Fruit fly (Drosophila melanogaster) whole organism, wandering third instar larva: Measurements from ENCODE around the gene Atg5.

Experiments
- Hr83 ChIP-seq: fragments of 200-300 bp; sonication (Bioruptor generic); optimal IDR thresholded peaks from 2 replicates; lab custom pipeline; 2016; ENCODE audit warnings: missing biosample characterization, mild to moderate bottlenecking, missing genetic modification characterization, moderate library complexity; ENCODE audit not compliant: poor library complexity, severe bottlenecking
- Myc ChIP-seq: fragments of >200 bp; optimal IDR thresholded peaks from 2 replicates; lab custom pipeline; 2017
- N ChIP-seq: fragments of >200 bp; optimal IDR thresholded peaks from 2 replicates; lab custom pipeline; 2018; ENCODE audit warnings: missing biosample characterization, missing external identifiers, missing genetic modification characterization
- OdsH ChIP-seq: fragments of 200-800 bp; sonication (Bioruptor generic); optimal IDR thresholded peaks from 2 replicates; lab custom pipeline; 2016; ENCODE audit warnings: missing biosample characterization, mild to moderate bottlenecking, missing genetic modification characterization
- Vsx2 ChIP-seq: fragments of 200-300, 225-300 bp; sonication (Bioruptor generic); optimal IDR thresholded peaks from 2 replicates; lab custom pipeline; 2018; ENCODE audit warnings: missing biosample characterization, missing genetic modification characterization; ENCODE audit not compliant: partially characterized antibody
- br ChIP-seq: fragments of 200-800 bp; sonication (Bioruptor generic); optimal IDR thresholded peaks from 2 replicates; lab custom pipeline; 2016; ENCODE audit warnings: missing biosample characterization, missing genetic modification characterization
- brk ChIP-seq: fragments of 200-800 bp; sonication (Bioruptor generic); optimal IDR thresholded peaks from 2 replicates; lab custom pipeline; 2016; ENCODE audit warnings: missing biosample characterization, mild to moderate bottlenecking, missing genetic modification characterization
- dl ChIP-seq, 2 experiments: fragments of 175-275, 200-275 bp in 1 of 2; fragments of 200-275 bp in 1 of 2; sonication (Bioruptor generic); optimal IDR thresholded peaks; lab custom pipeline; 2018; ENCODE audit warnings: mild to moderate bottlenecking in 2 of 2, missing biosample characterization in 2 of 2, missing genetic modification characterization in 2 of 2, moderate library complexity in 2 of 2; ENCODE audit not compliant: partially characterized antibody in 2 of 2, insufficient read depth in 1 of 2
- fru ChIP-seq: fragments of 200-800 bp; sonication (Bioruptor generic); optimal IDR thresholded peaks from 3 replicates; lab custom pipeline; 2016; ENCODE audit warnings: missing biosample characterization, mild to moderate bottlenecking, missing genetic modification characterization
- jim ChIP-seq: fragments of 175-275, 200-325 bp; sonication (Bioruptor generic); optimal IDR thresholded peaks from 2 replicates; lab custom pipeline; 2016; ENCODE audit warnings: missing biosample characterization, mild to moderate bottlenecking, missing genetic modification characterization
- psq ChIP-seq: fragments of 200-800 bp; sonication (Bioruptor generic); optimal IDR thresholded peaks from 3 replicates; lab custom pipeline; 2017; ENCODE audit warnings: missing biosample characterization, mild to moderate bottlenecking, missing genetic modification characterization, moderate library complexity
- rgr ChIP-seq: fragments of 200-800 bp; sonication (Bioruptor generic); optimal IDR thresholded peaks from 3 replicates; lab custom pipeline; 2016; ENCODE audit warnings: missing biosample characterization, mild to moderate bottlenecking, missing genetic modification characterization
- usp ChIP-seq: fragments of >200 bp; optimal IDR thresholded peaks from 2 replicates; lab custom pipeline; 2017; ENCODE audit warnings: missing biosample characterization, missing genetic modification characterization
- woc ChIP-seq: sonication (Bioruptor generic); optimal IDR thresholded peaks from 2 replicates; lab custom pipeline; 2016; ENCODE audit warnings: missing biosample characterization, mild to moderate bottlenecking, missing genetic modification characterization

dm6 chrX:7291850-7292499 lies 31.6 kb downstream of the Atg5 start:
- no peak for TF ChIP-seq Myc (lab: Kevin White, UChicago)
- TF ChIP-seq fru, result peak; percentile 65
- peak; percentile 37 for TF ChIP-seq woc
- no peak for TF ChIP-seq usp (GFP tag; lab: Kevin White, UChicago)
- peak; percentile 62 for TF ChIP-seq psq (GFP tag; lab: Kevin White, UChicago)
- TF ChIP-seq OdsH, result peak; percentile 79
- peak; percentile 71 for TF ChIP-seq br (GFP tag; lab: Kevin White, UChicago)
- no peak for TF ChIP-seq brk (GFP tag; lab: Kevin White, UChicago)
- no peak for TF ChIP-seq Hr83 (GFP tag; lab: Kevin White, UChicago)
- peak; percentile 75 for TF ChIP-seq rgr (GFP tag; lab: Kevin White, UChicago)
- no peak for TF ChIP-seq jim
- TF ChIP-seq Vsx2 (GFP tag; lab: Kevin White, UChicago), result no peak
- TF ChIP-seq dl (GFP tag; optimal IDR thresholded peaks at IDR 0.05; lab: Kevin White, UChicago; ENCODE audit: insufficient read depth in 1 of 2, partially characterized antibody in 2 of 2), result no peak
- TF ChIP-seq N (GFP tag; lab: Kevin White, UChicago), result no peak
